Worm (Caenorhabditis elegans): ENCODE data around the gene sre-38.

sre-38 gene

ce11 chrII:12482622-12483021 is 25.2 kb downstream of the sre-38 start, which contains the start of gene fbxb-102:
fbxb-102 (plus strand) TSS chrII:12482922.
- TF ChIP-seq mbf-1 (tag; optimal IDR thresholded peaks at IDR 0.05): no peak
- no peak for TF ChIP-seq skn-1 (tag; optimal IDR thresholded peaks at IDR 0.05)
- TF ChIP-seq nhr-77 (tag; optimal IDR thresholded peaks at IDR 0.05): no peak
- no peak for TF ChIP-seq mab-5 (tag; optimal IDR thresholded peaks at IDR 0.05)
- TF ChIP-seq nhr-23 (tag; optimal IDR thresholded peaks at IDR 0.05): no peak
- TF ChIP-seq dmd-4 (tag; optimal IDR thresholded peaks at IDR 0.05): no peak
- TF ChIP-seq fos-1 (tag; optimal IDR thresholded peaks at IDR 0.05): no peak
- no peak for TF ChIP-seq ztf-4 (tag; optimal IDR thresholded peaks at IDR 0.05)
- TF ChIP-seq elt-3 (tag; optimal IDR thresholded peaks at IDR 0.05): no peak
- no peak for TF ChIP-seq lsy-2 (tag; optimal IDR thresholded peaks at IDR 0.05)
- TF ChIP-seq snpc-4 (tag; optimal IDR thresholded peaks at IDR 0.05): no peak
- no peak for TF ChIP-seq unc-62 (GFP tag; optimal IDR thresholded peaks at IDR 0.05)
- no peak for TF ChIP-seq ztf-1 (GFP tag; conservative IDR thresholded peaks at IDR 0.05)

ce11 chrII:12485060-12485459 is 27.7 kb downstream of the sre-38 start, which contains the start of gene F15A4.10:
F15A4.10 (minus strand) TSS chrII:12485160.
- TF ChIP-seq sma-3 (GFP tag; optimal IDR thresholded peaks at IDR 0.05) (no peak), ztf-11 (tag; optimal IDR thresholded peaks at IDR 0.05) (no peak), lin-13 (GFP tag; optimal IDR thresholded peaks at IDR 0.05) (no peak), lin-11 (tag; optimal IDR thresholded peaks at IDR 0.05) (no peak), lsy-2 (tag; optimal IDR thresholded peaks at IDR 0.05) (no peak), ceh-82 (tag; optimal IDR thresholded peaks at IDR 0.05) (no peak), mab-5 (tag; optimal IDR thresholded peaks at IDR 0.05) (no peak)

ce11 chrII:12488810-12489209 is 31.4 kb downstream of the sre-38 start:
- no peak for TF ChIP-seq nhr-237 (tag; optimal IDR thresholded peaks at IDR 0.05)
- TF ChIP-seq Y55F3AM.14 (GFP tag; optimal IDR thresholded peaks at IDR 0.05): no peak
- no peak for TF ChIP-seq lin-39 (tag; optimal IDR thresholded peaks at IDR 0.05)
- TF ChIP-seq lin-13 (GFP tag; optimal IDR thresholded peaks at IDR 0.05): no peak
- TF ChIP-seq ama-1 (optimal IDR thresholded peaks at IDR 0.05): no peak
- TF ChIP-seq nhr-12 (tag; optimal IDR thresholded peaks at IDR 0.05): no peak
- TF ChIP-seq ztf-11 (tag; optimal IDR thresholded peaks at IDR 0.05): no peak
- no peak for TF ChIP-seq ceh-82 (tag; optimal IDR thresholded peaks at IDR 0.05)
- no peak for TF ChIP-seq peb-1 (tag; optimal IDR thresholded peaks at IDR 0.05)
- TF ChIP-seq nhr-129 (tag; optimal IDR thresholded peaks at IDR 0.05): no peak
- TF ChIP-seq unc-39 (tag; optimal IDR thresholded peaks at IDR 0.05): no peak
- TF ChIP-seq dmd-4 (tag; optimal IDR thresholded peaks at IDR 0.05): no peak
- no peak for TF ChIP-seq nhr-11 (tag; optimal IDR thresholded peaks at IDR 0.05)
- no peak for TF ChIP-seq sma-9 (GFP tag; optimal IDR thresholded peaks at IDR 0.05)
- TF ChIP-seq sma-9 (tag; optimal IDR thresholded peaks at IDR 0.05): no peak
- TF ChIP-seq lin-11 (tag; optimal IDR thresholded peaks at IDR 0.05): no peak
- no peak for TF ChIP-seq snpc-4 (tag; optimal IDR thresholded peaks at IDR 0.05)
- no peak for TF ChIP-seq nhr-6 (tag; optimal IDR thresholded peaks at IDR 0.05)
- no peak for TF ChIP-seq mbf-1 (tag; optimal IDR thresholded peaks at IDR 0.05)
- no peak for TF ChIP-seq unc-55 (GFP tag; optimal IDR thresholded peaks at IDR 0.05)
- no peak for TF ChIP-seq elt-1 (tag; optimal IDR thresholded peaks at IDR 0.05)

- TF ChIP-seq lin-13 (GFP tag; optimal IDR thresholded peaks at IDR 0.05) (no peak), nhr-25 (tag; optimal IDR thresholded peaks at IDR 0.05) (no peak), skn-1 (tag; optimal IDR thresholded peaks at IDR 0.05) (no peak), F13H6.1 (tag; optimal IDR thresholded peaks at IDR 0.05) (no peak), ztf-4 (tag; optimal IDR thresholded peaks at IDR 0.05) (no peak), nhr-129 (tag; optimal IDR thresholded peaks at IDR 0.05) (no peak), unc-55 (GFP tag; optimal IDR thresholded peaks at IDR 0.05) (no peak), ceh-16 (tag; optimal IDR thresholded peaks at IDR 0.05) (no peak), gmeb-1 (tag; optimal IDR thresholded peaks at IDR 0.05) (no peak), nhr-237 (tag; optimal IDR thresholded peaks at IDR 0.05) (no peak), elt-1 (tag; optimal IDR thresholded peaks at IDR 0.05) (no peak), crh-2 (tag; optimal IDR thresholded peaks at IDR 0.05) (no peak), sem-4 (tag; optimal IDR thresholded peaks at IDR 0.05) (no peak), mab-5 (tag; optimal IDR thresholded peaks at IDR 0.05) (no peak), ztf-11 (tag; optimal IDR thresholded peaks at IDR 0.05) (no peak)
Observed at ce11 chrII:12489903-12490302, 32.5 kb downstream of the sre-38 start, which contains the start of gene T21B4.15. T21B4.15 (plus strand) TSS chrII:12490203.

Data from whole organism, L2 larva.